Fruit fly (Drosophila melanogaster) whole organism, embryonic: ENCODE measurements around the gene CG12992.

Source experiments
- B-H1 ChIP-seq: fragments of 200-800 bp; sonication (Bioruptor generic); IDR thresholded peaks from 3 replicates; pipeline ENCODE4 v1.3.6; 2022; ENCODE audit warnings: missing biosample characterization, missing genetic modification characterization
- B-H2 ChIP-seq: fragments of 200-800 bp; sonication (Bioruptor generic); optimal IDR thresholded peaks from 2 replicates; lab custom pipeline; 2018; ENCODE audit warnings: missing biosample characterization, mild to moderate bottlenecking, missing genetic modification characterization
- CG10321 ChIP-seq: fragments of 200-800 bp; sonication (Bioruptor generic); IDR thresholded peaks from 2 replicates; pipeline ENCODE4 v1.3.6; 2022; ENCODE audit warnings: missing biosample characterization, missing genetic modification characterization
- CG11085 ChIP-seq: fragments of 200-800 bp; sonication (Bioruptor generic); IDR thresholded peaks from 2 replicates; pipeline ENCODE4 v1.3.6; 2022; ENCODE audit warnings: missing biosample characterization, missing genetic modification characterization
- CG11560 ChIP-seq: fragments of 200-800 bp; sonication (Bioruptor generic); IDR thresholded peaks from 3 replicates; pipeline ENCODE4 v1.3.6; 2022; ENCODE audit warnings: missing biosample characterization, missing genetic modification characterization
- CG11696 ChIP-seq: fragments of 200-800 bp; sonication (Bioruptor generic); IDR thresholded peaks from 2 replicates; pipeline ENCODE4 v1.3.6; 2022; ENCODE audit warnings: missing biosample characterization, missing genetic modification characterization
- CG13123 ChIP-seq: fragments of 200-800 bp; sonication (Bioruptor generic); optimal IDR thresholded peaks from 2 replicates; lab custom pipeline; 2016; ENCODE audit warnings: missing biosample characterization, missing genetic modification characterization
- CG14014 ChIP-seq: fragments of 200-800 bp; sonication (Bioruptor generic); IDR thresholded peaks from 2 replicates; pipeline ENCODE4 v1.3.6; 2022; ENCODE audit warnings: missing biosample characterization, missing genetic modification characterization
- CG14441 ChIP-seq: fragments of 200-800 bp; sonication (Bioruptor generic); IDR thresholded peaks from 2 replicates; pipeline ENCODE4 v1.3.6; 2022; ENCODE audit warnings: missing biosample characterization, missing genetic modification characterization
- CG14667 ChIP-seq: fragments of 200-800 bp; sonication (Bioruptor generic); IDR thresholded peaks from 2 replicates; pipeline ENCODE4 v1.3.6; 2022; ENCODE audit warnings: missing biosample characterization, missing genetic modification characterization
- CG14965 ChIP-seq: fragments of 200-800 bp; sonication (Bioruptor generic); optimal IDR thresholded peaks from 2 replicates; lab custom pipeline; 2016; ENCODE audit warnings: missing biosample characterization, missing genetic modification characterization, borderline replicate concordance
- CG15011 ChIP-seq: fragments of 200-800 bp; sonication (Bioruptor generic); optimal IDR thresholded peaks from 3 replicates; lab custom pipeline; 2018; ENCODE audit warnings: missing biosample characterization, mild to moderate bottlenecking, missing genetic modification characterization
- CG1602 ChIP-seq: fragments of 200-800 bp; sonication (Bioruptor generic); optimal IDR thresholded peaks from 3 replicates; lab custom pipeline; 2016; ENCODE audit warnings: missing biosample characterization, missing genetic modification characterization
- CG18764 ChIP-seq: fragments of 200-800 bp; sonication (Bioruptor generic); optimal IDR thresholded peaks from 3 replicates; lab custom pipeline; 2016; ENCODE audit warnings: missing biosample characterization, missing genetic modification characterization
- CG2199 ChIP-seq: fragments of 200-800 bp; sonication (Bioruptor generic); IDR thresholded peaks from 3 replicates; pipeline ENCODE4 v1.3.6; 2022; ENCODE audit warnings: missing biosample characterization, missing genetic modification characterization
- CG31224 ChIP-seq: fragments of 200-800 bp; sonication (Bioruptor generic); IDR thresholded peaks from 2 replicates; pipeline ENCODE4 v1.3.6; 2022; ENCODE audit warnings: missing biosample characterization, missing genetic modification characterization
- CG32767 ChIP-seq: fragments of 200-800 bp; sonication (Bioruptor generic); IDR thresholded peaks from 2 replicates; pipeline ENCODE4 v1.3.6; 2022; ENCODE audit warnings: missing biosample characterization, missing genetic modification characterization
- CG33557 ChIP-seq: fragments of 200-800 bp; sonication (Bioruptor generic); optimal IDR thresholded peaks from 2 replicates; lab custom pipeline; 2019; ENCODE audit warnings: missing biosample characterization, mild to moderate bottlenecking, missing genetic modification characterization, moderate library complexity
- CG34422 ChIP-seq: fragments of 200-800 bp; sonication (Bioruptor generic); IDR thresholded peaks from 3 replicates; pipeline ENCODE4 v1.3.6; 2022; ENCODE audit warnings: missing biosample characterization, missing genetic modification characterization
- CG5180 ChIP-seq: fragments of 200-800 bp; sonication (Bioruptor generic); optimal IDR thresholded peaks from 3 replicates; lab custom pipeline; 2017; ENCODE audit warnings: missing biosample characterization, missing genetic modification characterization, mild to moderate bottlenecking, moderate library complexity, missing genetic modification reagents
- CG6854 ChIP-seq: fragments of 200-800 bp; sonication (Bioruptor generic); optimal IDR thresholded peaks from 3 replicates; lab custom pipeline; 2017; ENCODE audit warnings: missing biosample characterization, mild to moderate bottlenecking, missing genetic modification characterization
- D19B ChIP-seq: fragments of 200-800 bp; sonication (Bioruptor generic); optimal IDR thresholded peaks from 2 replicates; lab custom pipeline; 2017; ENCODE audit warnings: missing biosample characterization, mild to moderate bottlenecking, missing genetic modification characterization
- Dbx ChIP-seq: fragments of 200-800 bp; sonication (Bioruptor generic); IDR thresholded peaks from 3 replicates; pipeline ENCODE4 v1.3.6; 2022; ENCODE audit warnings: missing biosample characterization, missing genetic modification characterization
- Dek ChIP-seq: fragments of 200-800 bp; sonication (Bioruptor generic); optimal IDR thresholded peaks from 3 replicates; lab custom pipeline; 2019; ENCODE audit warnings: missing biosample characterization, mild to moderate bottlenecking, missing genetic modification characterization, moderate library complexity
- Drgx ChIP-seq: fragments of 200-800 bp; sonication (Bioruptor generic); IDR thresholded peaks from 2 replicates; pipeline ENCODE4 v1.3.6; 2022; ENCODE audit warnings: missing biosample characterization, missing genetic modification characterization
- H2.0 ChIP-seq: fragments of 200-800 bp; sonication (Bioruptor generic); IDR thresholded peaks from 2 replicates; pipeline ENCODE4 v1.3.6; 2022; ENCODE audit warnings: missing biosample characterization, missing genetic modification characterization
- Hey ChIP-seq: fragments of 200-800 bp; sonication (Bioruptor generic); optimal IDR thresholded peaks from 3 replicates; lab custom pipeline; 2018; ENCODE audit warnings: missing biosample characterization, mild to moderate bottlenecking, missing genetic modification characterization
- Neu2 ChIP-seq: fragments of 200-800 bp; sonication (Bioruptor generic); optimal IDR thresholded peaks from 3 replicates; lab custom pipeline; 2016; ENCODE audit warnings: missing biosample characterization, missing genetic modification characterization, borderline replicate concordance
- Scr ChIP-seq: fragments of 200-800 bp; sonication (Bioruptor generic); IDR thresholded peaks from 2 replicates; pipeline ENCODE4 v1.3.6; 2022; ENCODE audit warnings: missing biosample characterization, missing genetic modification characterization; ENCODE audit not compliant: partially characterized antibody
- Sin3A ChIP-seq: fragments of >200 bp; optimal IDR thresholded peaks from 2 replicates; lab custom pipeline; 2018
- Ssrp ChIP-seq: fragments of 200-800 bp; sonication (Bioruptor generic); optimal IDR thresholded peaks from 2 replicates; lab custom pipeline; 2018; ENCODE audit warnings: missing biosample characterization, mild to moderate bottlenecking, missing genetic modification characterization, moderate library complexity
- Usf ChIP-seq: fragments of 200-800 bp; sonication (Bioruptor generic); optimal IDR thresholded peaks from 2 replicates; lab custom pipeline; 2017; ENCODE audit warnings: missing genotype, missing biosample characterization, missing genetic modification characterization
- YL-1 ChIP-seq: fragments of 200-800 bp; sonication (Bioruptor generic); optimal IDR thresholded peaks from 3 replicates; lab custom pipeline; 2017; ENCODE audit warnings: missing biosample characterization, mild to moderate bottlenecking, missing genetic modification characterization
- aop ChIP-seq: fragments of 200-800 bp; sonication (Bioruptor generic); IDR thresholded peaks from 2 replicates; pipeline ENCODE4 v1.3.6; 2022; ENCODE audit warnings: missing biosample characterization, missing genetic modification characterization
- ap ChIP-seq: fragments of 200-800 bp; sonication (Bioruptor generic); IDR thresholded peaks from 2 replicates; pipeline ENCODE4 v1.3.6; 2022; ENCODE audit warnings: missing biosample characterization, missing genetic modification characterization
- az2 ChIP-seq: fragments of 200-800 bp; sonication (Bioruptor generic); optimal IDR thresholded peaks from 3 replicates; lab custom pipeline; 2016; ENCODE audit warnings: missing biosample characterization, missing genetic modification characterization
- bsh ChIP-seq, 2 experiments: fragments of 200-800 bp; sonication (Bioruptor generic); optimal IDR thresholded peaks; 2 replicates each; lab custom pipeline; 2017 to 2018; ENCODE audit warnings: mild to moderate bottlenecking in 2 of 2, missing biosample characterization in 2 of 2, missing genetic modification characterization in 2 of 2, moderate library complexity in 1 of 2
- chn ChIP-seq: fragments of 200-800 bp; sonication (Bioruptor generic); optimal IDR thresholded peaks from 2 replicates; lab custom pipeline; 2016; ENCODE audit warnings: missing biosample characterization, missing genetic modification characterization
- ci ChIP-seq: fragments of 200-800 bp; sonication (Bioruptor generic); IDR thresholded peaks from 3 replicates; pipeline ENCODE4 v1.3.6; 2022; ENCODE audit warnings: missing biosample characterization, missing genetic modification characterization
- corto ChIP-seq: fragments of 200-800 bp; sonication (Bioruptor generic); optimal IDR thresholded peaks from 2 replicates; lab custom pipeline; 2016; ENCODE audit warnings: missing biosample characterization, mild to moderate bottlenecking, missing genetic modification characterization, moderate library complexity
- danr ChIP-seq: fragments of 200-800 bp; sonication (Bioruptor generic); IDR thresholded peaks from 2 replicates; pipeline ENCODE4 v1.3.6; 2022; ENCODE audit warnings: missing biosample characterization, missing genetic modification characterization
- fu2 ChIP-seq: fragments of 200-800 bp; sonication (Bioruptor generic); optimal IDR thresholded peaks from 2 replicates; lab custom pipeline; 2016; ENCODE audit warnings: missing biosample characterization, missing genetic modification characterization
- gfzf ChIP-seq: fragments of 200-800 bp; sonication (Bioruptor generic); optimal IDR thresholded peaks from 2 replicates; lab custom pipeline; 2016; ENCODE audit warnings: missing biosample characterization, mild to moderate bottlenecking, missing genetic modification characterization, moderate library complexity
- gsb-n ChIP-seq: fragments of 200-800 bp; sonication (Bioruptor generic); optimal IDR thresholded peaks from 3 replicates; lab custom pipeline; 2018; ENCODE audit warnings: missing biosample characterization, mild to moderate bottlenecking, missing genetic modification characterization
- ind ChIP-seq: fragments of 200-800 bp; sonication (Bioruptor generic); optimal IDR thresholded peaks from 3 replicates; lab custom pipeline; 2016; ENCODE audit warnings: missing biosample characterization, missing genetic modification characterization
- nau ChIP-seq: fragments of 200-800 bp; sonication (Bioruptor generic); optimal IDR thresholded peaks from 3 replicates; lab custom pipeline; 2017; ENCODE audit warnings: missing biosample characterization, mild to moderate bottlenecking, missing genetic modification characterization, missing genetic modification reagents
- pan ChIP-seq, 4 experiments: fragments of >200 bp in 3 of 4; fragments of 200-800 bp in 1 of 4; sonication (Bioruptor generic) in 1 of 4; optimal IDR thresholded peaks in 3 of 4; IDR thresholded peaks in 1 of 4; 2 replicates each; pipeline versions ENCODE4 v1.3.6 to Lab custom; 2017 to 2022; ENCODE audit warnings: missing biosample characterization in 2 of 4, missing genetic modification characterization in 2 of 4, mixed read lengths in 1 of 4
- psq ChIP-seq: fragments of 200-800 bp; sonication (Bioruptor generic); optimal IDR thresholded peaks from 2 replicates; lab custom pipeline; 2017; ENCODE audit warnings: missing biosample characterization, missing genetic modification characterization
- schlank ChIP-seq: fragments of 200-800 bp; sonication (Bioruptor generic); optimal IDR thresholded peaks from 2 replicates; lab custom pipeline; 2018; ENCODE audit warnings: missing biosample characterization, mild to moderate bottlenecking, missing genetic modification characterization
- zen2 ChIP-seq: fragments of 200-800 bp; sonication (Bioruptor generic); IDR thresholded peaks from 3 replicates; pipeline ENCODE4 v1.3.6; 2022; ENCODE audit warnings: missing biosample characterization, missing genetic modification characterization; ENCODE audit not compliant: partially characterized antibody

The CG12992 gene

dm6 chrX:17631996-17632612, 43.4 kb downstream of the CG12992 start, which contains the start of the genes corolla and ND-24 (continued):
- TF ChIP-seq Dbx (GFP tag; lab: Robert Waterston, UW) (peak; percentile 93), CG34422 (peak; percentile 90), chn (GFP tag; lab: Kevin White, UChicago) (peak; percentile 86), Hey (tag; lab: Kevin White, UChicago) (no peak), Ssrp (tag; lab: Kevin White, UChicago) (peak; percentile 80), CG11696 (GFP tag; lab: Robert Waterston, UW) (peak; percentile 57; the same call in 1 of the 2 replicates), pan (optimal IDR thresholded peaks at IDR 0.05; lab: Kevin White, UChicago) (no peak), pan (GFP tag; optimal IDR thresholded peaks at IDR 0.05 in 1 of 2, IDR thresholded peaks at IDR 0.05 in 1 of 2) (peak in 1 of 2 experiments; percentile 89), Drgx (GFP tag; lab: Robert Waterston, UW) (peak; percentile 72), ap (GFP tag; lab: Robert Waterston, UW) (peak; percentile 78), Neu2 (no peak), CG33557 (peak; percentile 60), bsh (GFP tag; optimal IDR thresholded peaks at IDR 0.05; lab: Kevin White, UChicago) (peak in 1 of 2 experiments; percentile 85), Usf (no peak), Dek (tag; lab: Kevin White, UChicago) (peak; percentile 74), YL-1 (GFP tag; lab: Kevin White, UChicago) (peak; percentile 17), fu2 (GFP tag; lab: Kevin White, UChicago) (peak; percentile 71), CG14965 (GFP tag; lab: Kevin White, UChicago) (no peak), CG1602 (GFP tag; lab: Kevin White, UChicago) (peak; percentile 83), CG6854 (GFP tag; lab: Kevin White, UChicago) (peak; percentile 48), Scr (peak; percentile 91), gfzf (GFP tag; lab: Kevin White, UChicago) (peak; percentile 45), az2 (peak; percentile 85), CG11085 (GFP tag; lab: Robert Waterston, UW) (peak; percentile 80), ci (GFP tag; lab: Robert Waterston, UW) (peak; percentile 84), B-H1 (GFP tag; lab: Robert Waterston, UW) (peak; percentile 82), CG13123 (GFP tag; lab: Kevin White, UChicago) (peak; percentile 76), H2.0 (GFP tag; lab: Robert Waterston, UW) (peak; percentile 85), danr (GFP tag; lab: Robert Waterston, UW) (peak; percentile 79), psq (peak; percentile 55), aop (0 out of 2 replicates have a peak, but pooled peaks have one; percentile 36), CG18764 (peak; percentile 75), D19B (GFP tag; lab: Kevin White, UChicago) (peak; percentile 23), CG14441 (peak; percentile 87), corto (GFP tag; lab: Kevin White, UChicago) (no peak), zen2 (GFP tag; lab: Robert Waterston, UW) (no peak; the same call in 2 of the 3 replicates), B-H2 (GFP tag; lab: Kevin White, UChicago) (peak; percentile 58), CG32767 (GFP tag; lab: Robert Waterston, UW) (peak; percentile 80; the same call in 1 of the 2 replicates), schlank (tag; lab: Kevin White, UChicago) (no peak), CG14014 (GFP tag; lab: Robert Waterston, UW) (peak; percentile 75), gsb-n (tag; lab: Kevin White, UChicago) (peak; percentile 56), ind (GFP tag; lab: Kevin White, UChicago) (peak; percentile 87), CG15011 (GFP tag; lab: Kevin White, UChicago) (no peak), CG11560 (peak; percentile 96), CG31224 (GFP tag; lab: Robert Waterston, UW) (peak; percentile 78), CG14667 (peak; percentile 88), CG5180 (no peak), Sin3A (peak; percentile 75), nau (peak; percentile 44), CG10321 (GFP tag; lab: Robert Waterston, UW) (peak; percentile 49; the same call in 1 of the 2 replicates), CG2199 (GFP tag; lab: Robert Waterston, UW) (no peak)
